Fruit fly (Drosophila melanogaster) whole organism, wandering third instar larva: Measurements from ENCODE around the gene CG31115.

ENCODE experiments used
- Hnf4 ChIP-seq: fragments of 200-800 bp; sonication (Bioruptor generic); optimal IDR thresholded peaks from 2 replicates; lab custom pipeline; 2016; ENCODE audit warnings: missing biosample characterization, mild to moderate bottlenecking, missing genetic modification characterization
- Hr78 ChIP-seq: fragments of >200 bp; optimal IDR thresholded peaks from 2 replicates; lab custom pipeline; 2017; ENCODE audit warnings: missing biosample characterization, missing genetic modification characterization
- Rel ChIP-seq, 2 experiments: fragments of 200-800 bp; sonication (Bioruptor generic) in 1 of 2; optimal IDR thresholded peaks; 2 replicates in 1 of 2; 3 replicates in 1 of 2; lab custom pipeline; 2016 to 2019; ENCODE audit warnings: mild to moderate bottlenecking in 2 of 2, missing biosample characterization in 2 of 2, missing genetic modification characterization in 2 of 2, moderate library complexity in 1 of 2
- jim ChIP-seq: fragments of 175-275, 200-325 bp; sonication (Bioruptor generic); optimal IDR thresholded peaks from 2 replicates; lab custom pipeline; 2016; ENCODE audit warnings: missing biosample characterization, mild to moderate bottlenecking, missing genetic modification characterization
- psq ChIP-seq: fragments of 200-800 bp; sonication (Bioruptor generic); optimal IDR thresholded peaks from 3 replicates; lab custom pipeline; 2017; ENCODE audit warnings: missing biosample characterization, mild to moderate bottlenecking, missing genetic modification characterization, moderate library complexity

- no peak for TF ChIP-seq jim
- TF ChIP-seq psq (GFP tag; lab: Kevin White, UChicago), result no peak
- no peak for TF ChIP-seq Hnf4 (GFP tag; lab: Kevin White, UChicago)
- TF ChIP-seq Hr78 (GFP tag; lab: Kevin White, UChicago), result no peak
- TF ChIP-seq Rel (GFP tag; optimal IDR thresholded peaks at IDR 0.05; lab: Kevin White, UChicago), result no peak
- TF ChIP-seq Rel (tag; optimal IDR thresholded peaks at IDR 0.05; lab: Kevin White, UChicago), result no peak
Observed at dm6 chr3R:25077280-25077820, 40.6 kb downstream of the CG31115 start.
